Fruit fly (Drosophila melanogaster) whole organism, embryonic: ENCODE measurements around the gene Ublcp1.

Experiments used
- Blimp-1 ChIP-seq: fragments of 200-800 bp; sonication (Bioruptor generic); optimal IDR thresholded peaks from 3 replicates; lab custom pipeline; 2018; ENCODE audit warnings: missing biosample characterization, missing genetic modification characterization, mild to moderate bottlenecking, moderate library complexity, missing genetic modification reagents
- CG10267 ChIP-seq: fragments of 200-800 bp; sonication (Bioruptor generic); optimal IDR thresholded peaks from 2 replicates; lab custom pipeline; 2018; ENCODE audit warnings: missing biosample characterization, mild to moderate bottlenecking, missing genetic modification characterization, moderate library complexity
- CG10321 ChIP-seq: fragments of 200-800 bp; sonication (Bioruptor generic); IDR thresholded peaks from 2 replicates; pipeline ENCODE4 v1.3.6; 2022; ENCODE audit warnings: missing biosample characterization, missing genetic modification characterization
- CG12391 ChIP-seq: fragments of 200-800 bp; sonication (Bioruptor generic); optimal IDR thresholded peaks from 3 replicates; lab custom pipeline; 2018; ENCODE audit warnings: missing biosample characterization, mild to moderate bottlenecking, missing genetic modification characterization, moderate library complexity
- CG12744 ChIP-seq: fragments of 200-800 bp; sonication (Bioruptor generic); optimal IDR thresholded peaks from 2 replicates; lab custom pipeline; 2016; ENCODE audit warnings: missing biosample characterization, missing genetic modification characterization
- CG18599 ChIP-seq: fragments of 200-800 bp; sonication (Bioruptor generic); optimal IDR thresholded peaks from 3 replicates; lab custom pipeline; 2017; ENCODE audit warnings: missing biosample characterization, missing genetic modification characterization, mild to moderate bottlenecking, moderate library complexity, missing genetic modification reagents
- CG3847 ChIP-seq: fragments of 200-800 bp; sonication (Bioruptor generic); IDR thresholded peaks from 2 replicates; pipeline ENCODE4 v1.3.6; 2022; ENCODE audit warnings: missing biosample characterization, missing genetic modification characterization
- CG8388 ChIP-seq: fragments of 200-800 bp; sonication (Bioruptor generic); optimal IDR thresholded peaks from 2 replicates; lab custom pipeline; 2019; ENCODE audit warnings: missing biosample characterization, mild to moderate bottlenecking, missing genetic modification characterization, moderate library complexity
- Dp ChIP-seq: fragments of 200-800 bp; sonication (Bioruptor generic); optimal IDR thresholded peaks from 2 replicates; lab custom pipeline; 2018; ENCODE audit warnings: missing biosample characterization, mild to moderate bottlenecking, missing genetic modification characterization, moderate library complexity
- E2f1 ChIP-seq: fragments of 200-800 bp; sonication (Bioruptor generic); IDR thresholded peaks from 2 replicates; pipeline ENCODE4 v1.3.6; 2022; ENCODE audit warnings: missing biosample characterization, missing genetic modification characterization
- E2f2 ChIP-seq: fragments of 200-800 bp; sonication (Bioruptor generic); IDR thresholded peaks from 2 replicates; pipeline ENCODE4 v1.3.6; 2022; ENCODE audit warnings: missing biosample characterization, missing genetic modification characterization
- Ets65A ChIP-seq: fragments of 200-800 bp; sonication (Bioruptor generic); peaks from one replicate; lab custom pipeline; 2016; ENCODE audit warnings: missing biosample characterization, missing genetic modification characterization
- Ets97D ChIP-seq: fragments of 200-800 bp; sonication (Bioruptor generic); optimal IDR thresholded peaks from 3 replicates; lab custom pipeline; 2016; ENCODE audit warnings: missing biosample characterization, missing genetic modification characterization
- Hr51 ChIP-seq, 2 experiments: fragments of 200-800 bp; sonication (Bioruptor generic); optimal IDR thresholded peaks; 2 replicates in 1 of 2; 3 replicates in 1 of 2; lab custom pipeline; 2016 to 2018; ENCODE audit warnings: missing biosample characterization in 2 of 2, missing genetic modification characterization in 2 of 2, mild to moderate bottlenecking in 1 of 2, moderate library complexity in 1 of 2
- MBD-R2 ChIP-seq: fragments of 200-800 bp; sonication (Bioruptor generic); IDR thresholded peaks from 2 replicates; pipeline ENCODE4 v1.3.6; 2022; ENCODE audit warnings: missing biosample characterization, missing genetic modification characterization
- Med ChIP-seq: fragments of 200-800 bp; sonication (Bioruptor generic); peaks from one replicate; lab custom pipeline; 2016; ENCODE audit warnings: missing biosample characterization, missing genetic modification characterization, mild to moderate bottlenecking, inconsistent platforms, moderate library complexity
- NC2α ChIP-seq: fragments of 200-800 bp; sonication (Bioruptor generic); optimal IDR thresholded peaks from 2 replicates; lab custom pipeline; 2016; ENCODE audit warnings: missing biosample characterization, missing genetic modification characterization
- Spps ChIP-seq: fragments of 200-800 bp; sonication (Bioruptor generic); optimal IDR thresholded peaks from 2 replicates; lab custom pipeline; 2018; ENCODE audit warnings: missing biosample characterization, mild to moderate bottlenecking, missing genetic modification characterization
- Vsx1 ChIP-seq: fragments of 200-800 bp; sonication (Bioruptor generic); optimal IDR thresholded peaks from 2 replicates; lab custom pipeline; 2017; ENCODE audit warnings: missing biosample characterization, mild to moderate bottlenecking, missing genetic modification characterization, missing genetic modification reagents
- abd-A ChIP-seq: fragments of 200-800 bp; sonication (Bioruptor generic); optimal IDR thresholded peaks from 3 replicates; lab custom pipeline; 2019; ENCODE audit warnings: missing biosample characterization, mild to moderate bottlenecking, missing genetic modification characterization, moderate library complexity
- ash1 ChIP-seq: fragments of 200-800 bp; sonication (Bioruptor generic); optimal IDR thresholded peaks from 2 replicates; lab custom pipeline; 2018; ENCODE audit warnings: missing biosample characterization, mild to moderate bottlenecking, missing genetic modification characterization
- br ChIP-seq: fragments of >200 bp; optimal IDR thresholded peaks from 2 replicates; lab custom pipeline; 2017
- chinmo ChIP-seq: fragments of 200-800 bp; sonication (Bioruptor generic); IDR thresholded peaks from 4 replicates; pipeline ENCODE4 v1.3.6; 2022; ENCODE audit warnings: missing biosample characterization, missing genetic modification characterization; ENCODE audit not compliant: partially characterized antibody
- chm ChIP-seq: fragments of 200-800 bp; sonication (Bioruptor generic); IDR thresholded peaks from 2 replicates; pipeline ENCODE4 v1.3.6; 2022; ENCODE audit warnings: missing biosample characterization, missing genetic modification characterization
- ci ChIP-seq: fragments of 200-800 bp; sonication (Bioruptor generic); IDR thresholded peaks from 3 replicates; pipeline ENCODE4 v1.3.6; 2022; ENCODE audit warnings: missing biosample characterization, missing genetic modification characterization
- crp ChIP-seq, 2 experiments: fragments of 200-800 bp; sonication (Bioruptor generic); optimal IDR thresholded peaks; 2 replicates in 1 of 2; 3 replicates in 1 of 2; lab custom pipeline; 2017; ENCODE audit warnings: missing biosample characterization in 2 of 2, missing genetic modification characterization in 2 of 2, mild to moderate bottlenecking in 1 of 2, moderate library complexity in 1 of 2
- exex ChIP-seq: fragments of 200-800 bp; sonication (Bioruptor generic); optimal IDR thresholded peaks from 4 replicates; lab custom pipeline; 2018; ENCODE audit warnings: missing biosample characterization, mild to moderate bottlenecking, missing genetic modification characterization, moderate library complexity
- grn ChIP-seq: fragments of 200-800 bp; sonication (Bioruptor generic); optimal IDR thresholded peaks from 3 replicates; lab custom pipeline; 2017; ENCODE audit warnings: missing biosample characterization, missing genetic modification characterization
- ind ChIP-seq: fragments of 200-800 bp; sonication (Bioruptor generic); optimal IDR thresholded peaks from 3 replicates; lab custom pipeline; 2016; ENCODE audit warnings: missing biosample characterization, missing genetic modification characterization
- inv ChIP-seq: fragments of 200-800 bp; sonication (Bioruptor generic); IDR thresholded peaks from 2 replicates; pipeline ENCODE4 v1.3.6; 2022; ENCODE audit warnings: missing biosample characterization, missing genetic modification characterization; ENCODE audit not compliant: partially characterized antibody
- lab ChIP-seq: fragments of 200-800 bp; sonication (Bioruptor generic); optimal IDR thresholded peaks from 3 replicates; lab custom pipeline; 2017; ENCODE audit warnings: missing biosample characterization, missing genetic modification characterization, mild to moderate bottlenecking, moderate library complexity, missing genetic modification reagents
- lbe ChIP-seq: fragments of 200-800 bp; sonication (Bioruptor generic); optimal IDR thresholded peaks from 2 replicates; lab custom pipeline; 2016; ENCODE audit warnings: missing biosample characterization, mild to moderate bottlenecking, missing genetic modification characterization
- lov ChIP-seq, 2 experiments: fragments of 200-800 bp in 1 of 2; fragments of >200 bp in 1 of 2; sonication (Bioruptor generic) in 1 of 2; IDR thresholded peaks in 1 of 2; optimal IDR thresholded peaks in 1 of 2; 2 replicates in 1 of 2; 3 replicates in 1 of 2; pipeline versions ENCODE4 v1.3.6 to Lab custom; 2017 to 2022; ENCODE audit warnings: missing biosample characterization in 1 of 2, missing genetic modification characterization in 1 of 2
- mirr ChIP-seq: fragments of 200-800 bp; sonication (Bioruptor generic); optimal IDR thresholded peaks from 3 replicates; lab custom pipeline; 2018; ENCODE audit warnings: missing biosample characterization, mild to moderate bottlenecking, missing genetic modification characterization
- phol ChIP-seq: fragments of 200-800 bp; sonication (Bioruptor generic); optimal IDR thresholded peaks from 3 replicates; lab custom pipeline; 2018; ENCODE audit warnings: missing biosample characterization, mild to moderate bottlenecking, missing genetic modification characterization, moderate library complexity
- pzg ChIP-seq: fragments of 200-800 bp; sonication (Bioruptor generic); optimal IDR thresholded peaks from 3 replicates; lab custom pipeline; 2018; ENCODE audit warnings: missing biosample characterization, mild to moderate bottlenecking, missing genetic modification characterization, moderate library complexity
- repo ChIP-seq: fragments of 200-800 bp; sonication (Bioruptor generic); optimal IDR thresholded peaks from 2 replicates; lab custom pipeline; 2016; ENCODE audit warnings: missing biosample characterization, missing genetic modification characterization
- row ChIP-seq: fragments of 200-800 bp; sonication (Bioruptor generic); IDR thresholded peaks from 3 replicates; pipeline ENCODE4 v1.3.6; 2022; ENCODE audit warnings: missing biosample characterization, missing genetic modification characterization
- scrt ChIP-seq: fragments of 200-800 bp; sonication (Bioruptor generic); optimal IDR thresholded peaks from 2 replicates; lab custom pipeline; 2018; ENCODE audit warnings: missing biosample characterization, mild to moderate bottlenecking, missing genetic modification characterization, moderate library complexity
- sd ChIP-seq: fragments of 200-800 bp; sonication (Bioruptor generic); optimal IDR thresholded peaks from 3 replicates; lab custom pipeline; 2018; ENCODE audit warnings: missing biosample characterization, mild to moderate bottlenecking, missing genetic modification characterization, moderate library complexity
- sens ChIP-seq: fragments of 200-800 bp; sonication (Bioruptor generic); peaks from one replicate; lab custom pipeline; 2016; ENCODE audit warnings: missing biosample characterization, missing genetic modification characterization
- slbo ChIP-seq: fragments of 200-800 bp; sonication (Bioruptor generic); IDR thresholded peaks from 2 replicates; pipeline ENCODE4 v1.3.6; 2022; ENCODE audit warnings: missing biosample characterization, missing genetic modification characterization
- tap ChIP-seq: fragments of 200-800 bp; optimal IDR thresholded peaks from 3 replicates; lab custom pipeline; 2019; ENCODE audit warnings: missing biosample characterization, mild to moderate bottlenecking, missing genetic modification characterization, moderate library complexity

Gene Ublcp1

dm6 chr3R:23074480-23074879, 13.2 kb downstream of the Ublcp1 start:
- TF ChIP-seq Blimp-1 (GFP tag; lab: Kevin White, UChicago) (peak; percentile 77), CG10321 (GFP tag; lab: Robert Waterston, UW) (peak; percentile 67), E2f1 (GFP tag; lab: Robert Waterston, UW) (no peak), ash1 (no peak), mirr (GFP tag; lab: Kevin White, UChicago) (no peak), lbe (GFP tag; lab: Kevin White, UChicago) (no peak)

- TF ChIP-seq slbo (GFP tag; lab: Robert Waterston, UW) (no peak), tap (tag; lab: Kevin White, UChicago) (no peak), repo (GFP tag; lab: Kevin White, UChicago) (no peak), row (0 out of 3 replicates have a peak, but pooled peaks have one; percentile 22), CG8388 (GFP tag; lab: Kevin White, UChicago) (no peak), chm (GFP tag; lab: Robert Waterston, UW) (no peak), br (lab: Kevin White, UChicago) (no peak), Ets65A (GFP tag; lab: Kevin White, UChicago) (peak; percentile 90), ind (GFP tag; lab: Kevin White, UChicago) (no peak)
Measured at dm6 chr3R:23081265-23081664, 20.0 kb downstream of the Ublcp1 start.

dm6 chr3R:23088252-23088651, 27.0 kb downstream of the Ublcp1 start:
- no peak for TF ChIP-seq repo (GFP tag; lab: Kevin White, UChicago)
- TF ChIP-seq ci = 0 out of 3 replicates have a peak, but pooled peaks have one; percentile 44
- TF ChIP-seq Hr51 (GFP tag; optimal IDR thresholded peaks at IDR 0.05; lab: Kevin White, UChicago) = peak in 1 of 2 experiments; percentile 7
- TF ChIP-seq phol (tag; lab: Kevin White, UChicago) = peak; percentile 55
- peak; percentile 43 for TF ChIP-seq Ets65A (GFP tag; lab: Kevin White, UChicago)
- TF ChIP-seq CG3847 (GFP tag; lab: Robert Waterston, UW) = no peak
- no peak for TF ChIP-seq br (lab: Kevin White, UChicago)
- TF ChIP-seq abd-A (tag; lab: Kevin White, UChicago) = peak; percentile 95
- peak; percentile 3 for TF ChIP-seq lab
- no peak for TF ChIP-seq lov (optimal IDR thresholded peaks at IDR 0.05; lab: Kevin White, UChicago)
- TF ChIP-seq lov (GFP tag; IDR thresholded peaks at IDR 0.05; lab: Robert Waterston, UW) = 0 out of 3 replicates have a peak, but pooled peaks have one; percentile 33
- no peak for TF ChIP-seq NC2α (GFP tag; lab: Kevin White, UChicago)
- peak; percentile 17 for TF ChIP-seq scrt (GFP tag; lab: Kevin White, UChicago)
- peak; percentile 61 for TF ChIP-seq Ets97D (GFP tag; lab: Kevin White, UChicago)
- TF ChIP-seq CG18599 (GFP tag; lab: Kevin White, UChicago) = peak; percentile 25

dm6 chr3R:23091586-23092228, 30.4 kb downstream of the Ublcp1 start, which contains the start of the genes CG17110 and CG6726:
Gene CG17110 (plus strand): TSS chr3R:23091724.
Gene CG6726 (plus strand): TSS chr3R:23091724.
- peak; percentile 37 for TF ChIP-seq lab
- TF ChIP-seq inv (GFP tag; lab: Robert Waterston, UW) = no peak
- peak; percentile 77 for TF ChIP-seq exex (tag; lab: Kevin White, UChicago)
- TF ChIP-seq CG12744 (GFP tag; lab: Kevin White, UChicago) = no peak
- TF ChIP-seq CG12391 = no peak
- peak; percentile 33 for TF ChIP-seq sd (tag; lab: Kevin White, UChicago)
- TF ChIP-seq sens (GFP tag; lab: Kevin White, UChicago) = peak; percentile 26
- TF ChIP-seq Med (GFP tag; lab: Kevin White, UChicago) = peak; percentile 79
- TF ChIP-seq grn (GFP tag; lab: Kevin White, UChicago) = peak; percentile 3
- TF ChIP-seq MBD-R2 (GFP tag; lab: Robert Waterston, UW) = peak; percentile 36; the same call in 1 of the 2 replicates
- TF ChIP-seq pzg (GFP tag; lab: Kevin White, UChicago) = peak; percentile 17
- peak; percentile 53 for TF ChIP-seq CG10267 (tag; lab: Kevin White, UChicago)
- TF ChIP-seq Dp (GFP tag; lab: Kevin White, UChicago) = peak; percentile 50
- no peak for TF ChIP-seq Spps (tag; lab: Kevin White, UChicago)
- TF ChIP-seq chinmo (GFP tag; lab: Robert Waterston, UW) = 0 out of 4 replicates have a peak, but pooled peaks have one; percentile 20
- peak in 1 of 2 experiments; percentile 76 for TF ChIP-seq crp (GFP tag; optimal IDR thresholded peaks at IDR 0.05; lab: Kevin White, UChicago)
- TF ChIP-seq Vsx1 (GFP tag; lab: Kevin White, UChicago) = peak; percentile 54
- peak; percentile 69 for TF ChIP-seq E2f2 (GFP tag; lab: Robert Waterston, UW)
